Worm (Caenorhabditis elegans): ENCODE data around the gene F59D12.5.

F59D12.5 gene

ce11 chrX:15647276-15647675, at the start of gene F59D12.5:
Gene F59D12.5 (minus strand): TSS chrX:15647369.
- no peak for TF ChIP-seq mep-1 (tag; optimal IDR thresholded peaks at IDR 0.05)
- TF ChIP-seq blmp-1 (tag; optimal IDR thresholded peaks at IDR 0.05): no peak
- TF ChIP-seq unc-39 (tag; optimal IDR thresholded peaks at IDR 0.05): no peak
- no peak for TF ChIP-seq lin-32 (GFP tag; optimal IDR thresholded peaks at IDR 0.05)
- TF ChIP-seq ztf-11 (tag; optimal IDR thresholded peaks at IDR 0.05): no peak
- no peak for TF ChIP-seq sptf-1 (tag; optimal IDR thresholded peaks at IDR 0.05)
- no peak for TF ChIP-seq nhr-76 (tag; optimal IDR thresholded peaks at IDR 0.05)
- no peak for TF ChIP-seq cnd-1 (tag; optimal IDR thresholded peaks at IDR 0.05)
- no peak for TF ChIP-seq ceh-83 (GFP tag; optimal IDR thresholded peaks at IDR 0.05)
- no peak for TF ChIP-seq M03D4.4 (tag; optimal IDR thresholded peaks at IDR 0.05)
- TF ChIP-seq unc-62 (GFP tag; optimal IDR thresholded peaks at IDR 0.05): no peak
- TF ChIP-seq mab-5 (tag; optimal IDR thresholded peaks at IDR 0.05): no peak
- TF ChIP-seq nhr-12 (tag; optimal IDR thresholded peaks at IDR 0.05): no peak
- no peak for TF ChIP-seq ceh-39 (tag; optimal IDR thresholded peaks at IDR 0.05)
- TF ChIP-seq nhr-237 (tag; optimal IDR thresholded peaks at IDR 0.05): no peak
- no peak for TF ChIP-seq bed-3 (GFP tag; optimal IDR thresholded peaks at IDR 0.05)
- TF ChIP-seq lsy-2 (tag; optimal IDR thresholded peaks at IDR 0.05): no peak
- no peak for TF ChIP-seq hlh-1 (tag; optimal IDR thresholded peaks at IDR 0.05)
- no peak for TF ChIP-seq lin-13 (tag; optimal IDR thresholded peaks at IDR 0.05)
- TF ChIP-seq nhr-28 (tag; optimal IDR thresholded peaks at IDR 0.05): no peak

- TF ChIP-seq zip-8 (tag; optimal IDR thresholded peaks at IDR 0.05) (no peak), elt-1 (tag; optimal IDR thresholded peaks at IDR 0.05; ENCODE audit: borderline replicate concordance, insufficient read depth) (no peak), lin-32 (GFP tag; optimal IDR thresholded peaks at IDR 0.05) (no peak)
Measured at ce11 chrX:15696400-15696799, 49.2 kb upstream of the F59D12.5 start, which contains the start of gene ZK662.2. Gene ZK662.2 (plus strand): TSS chrX:15696700.

- TF ChIP-seq mls-2 (tag; optimal IDR thresholded peaks at IDR 0.05): no peak
- no peak for TF ChIP-seq M03D4.4 (tag; optimal IDR thresholded peaks at IDR 0.05)
- no peak for TF ChIP-seq tbx-8 (GFP tag; optimal IDR thresholded peaks at IDR 0.05)
- TF ChIP-seq ces-1 (GFP tag; optimal IDR thresholded peaks at IDR 0.05): no peak
- no peak for TF ChIP-seq ceh-39 (tag; optimal IDR thresholded peaks at IDR 0.05)
- no peak for TF ChIP-seq lin-32 (GFP tag; optimal IDR thresholded peaks at IDR 0.05)
- no peak for TF ChIP-seq pha-4 (tag; optimal IDR thresholded peaks at IDR 0.05)
- no peak for TF ChIP-seq ceh-83 (GFP tag; optimal IDR thresholded peaks at IDR 0.05)
- no peak for TF ChIP-seq unc-62 (GFP tag; optimal IDR thresholded peaks at IDR 0.05)
- no peak for TF ChIP-seq nhr-76 (tag; optimal IDR thresholded peaks at IDR 0.05)
Measured at ce11 chrX:15693466-15693865, 46.3 kb upstream of the F59D12.5 start.

- TF ChIP-seq blmp-1 (tag; optimal IDR thresholded peaks at IDR 0.05) (no peak), unc-62 (GFP tag; optimal IDR thresholded peaks at IDR 0.05) (no peak), mls-2 (tag; optimal IDR thresholded peaks at IDR 0.05) (no peak), mab-5 (tag; optimal IDR thresholded peaks at IDR 0.05) (no peak), mep-1 (tag; optimal IDR thresholded peaks at IDR 0.05) (no peak), sptf-1 (tag; optimal IDR thresholded peaks at IDR 0.05) (no peak), pha-4 (tag; optimal IDR thresholded peaks at IDR 0.05) (no peak)
Measured at ce11 chrX:15689244-15689643, 42.1 kb upstream of the F59D12.5 start, which contains the start of gene C03H12.1. Gene C03H12.1 (plus strand): TSS chrX:15689449.

ce11 chrX:15681393-15681792, 34.2 kb upstream of the F59D12.5 start, which contains the start of gene gpn-1:
Gene gpn-1 (plus strand): TSS chrX:15681693.
- no peak for TF ChIP-seq lsy-2 (tag; optimal IDR thresholded peaks at IDR 0.05)
- TF ChIP-seq elt-1 (tag; optimal IDR thresholded peaks at IDR 0.05; ENCODE audit: borderline replicate concordance, insufficient read depth): no peak
- no peak for TF ChIP-seq ceh-83 (GFP tag; optimal IDR thresholded peaks at IDR 0.05)
- no peak for TF ChIP-seq nhr-76 (tag; optimal IDR thresholded peaks at IDR 0.05)
- TF ChIP-seq ceh-39 (tag; optimal IDR thresholded peaks at IDR 0.05): no peak
- TF ChIP-seq sptf-1 (tag; optimal IDR thresholded peaks at IDR 0.05): no peak
- no peak for TF ChIP-seq cnd-1 (tag; optimal IDR thresholded peaks at IDR 0.05)
- no peak for TF ChIP-seq ceh-43 (GFP tag; optimal IDR thresholded peaks at IDR 0.05)
- no peak for TF ChIP-seq zip-8 (tag; optimal IDR thresholded peaks at IDR 0.05)
- no peak for TF ChIP-seq lin-13 (tag; optimal IDR thresholded peaks at IDR 0.05)
- TF ChIP-seq bed-3 (GFP tag; optimal IDR thresholded peaks at IDR 0.05): no peak
- no peak for TF ChIP-seq nhr-12 (tag; optimal IDR thresholded peaks at IDR 0.05)
- TF ChIP-seq flh-1 (GFP tag; optimal IDR thresholded peaks at IDR 0.05): no peak

ce11 chrX:15675622-15676021, 28.5 kb upstream of the F59D12.5 start, which contains the start of gene F59D12.2:
Gene F59D12.2 (minus strand): TSS chrX:15675722.
- no peak for TF ChIP-seq nhr-2 (tag; optimal IDR thresholded peaks at IDR 0.05)
- TF ChIP-seq hlh-1 (tag; optimal IDR thresholded peaks at IDR 0.05): no peak
- no peak for TF ChIP-seq elt-3 (tag; optimal IDR thresholded peaks at IDR 0.05)
- no peak for TF ChIP-seq sem-2 (GFP tag; optimal IDR thresholded peaks at IDR 0.05)

Measured in whole organism, mixed stage, embryonic.